Fruit fly (Drosophila melanogaster) whole organism, wandering third instar larva: ENCODE data around the gene Kcmf1.
A peak's percentile ranks its signal among the peaks of the same experiment; 100 is the strongest.

ENCODE experiments used
- Abd-B ChIP-seq: fragments of >200 bp; optimal IDR thresholded peaks from 2 replicates; lab custom pipeline; 2017; ENCODE audit warnings: missing biosample characterization, missing genetic modification characterization
- CG9705 ChIP-seq: fragments of 200-800 bp; sonication (Bioruptor generic); optimal IDR thresholded peaks from 2 replicates; lab custom pipeline; 2018; ENCODE audit warnings: missing biosample characterization, mild to moderate bottlenecking, missing genetic modification characterization
- Dif ChIP-seq: fragments of 200-275, 200-300 bp; sonication (Bioruptor generic); optimal IDR thresholded peaks from 2 replicates; lab custom pipeline; 2018; ENCODE audit warnings: missing biosample characterization, missing genetic modification characterization; ENCODE audit not compliant: partially characterized antibody
- HLH106 ChIP-seq: fragments of 200-800 bp; optimal IDR thresholded peaks from 3 replicates; lab custom pipeline; 2019; ENCODE audit warnings: missing biosample characterization, mild to moderate bottlenecking, missing genetic modification characterization, moderate library complexity
- Hnf4 ChIP-seq: fragments of 200-800 bp; sonication (Bioruptor generic); optimal IDR thresholded peaks from 2 replicates; lab custom pipeline; 2016; ENCODE audit warnings: missing biosample characterization, mild to moderate bottlenecking, missing genetic modification characterization
- Hr83 ChIP-seq: fragments of 200-300 bp; sonication (Bioruptor generic); optimal IDR thresholded peaks from 2 replicates; lab custom pipeline; 2016; ENCODE audit warnings: missing biosample characterization, mild to moderate bottlenecking, missing genetic modification characterization, moderate library complexity; ENCODE audit not compliant: poor library complexity, severe bottlenecking
- Jra ChIP-seq: sonication (Bioruptor generic); optimal IDR thresholded peaks from 2 replicates; lab custom pipeline; 2016; ENCODE audit warnings: missing biosample characterization, missing genetic modification characterization
- Mio ChIP-seq: sonication (Bioruptor generic); optimal IDR thresholded peaks from 2 replicates; lab custom pipeline; 2016; ENCODE audit warnings: missing biosample characterization, missing genetic modification characterization
- Myc ChIP-seq: fragments of >200 bp; optimal IDR thresholded peaks from 2 replicates; lab custom pipeline; 2017
- N ChIP-seq: fragments of >200 bp; optimal IDR thresholded peaks from 2 replicates; lab custom pipeline; 2018; ENCODE audit warnings: missing biosample characterization, missing external identifiers, missing genetic modification characterization
- Rel ChIP-seq, 2 experiments: fragments of 200-800 bp; sonication (Bioruptor generic) in 1 of 2; optimal IDR thresholded peaks; 2 replicates in 1 of 2; 3 replicates in 1 of 2; lab custom pipeline; 2016 to 2019; ENCODE audit warnings: mild to moderate bottlenecking in 2 of 2, missing biosample characterization in 2 of 2, missing genetic modification characterization in 2 of 2, moderate library complexity in 1 of 2
- Vsx2 ChIP-seq: fragments of 200-300, 225-300 bp; sonication (Bioruptor generic); optimal IDR thresholded peaks from 2 replicates; lab custom pipeline; 2018; ENCODE audit warnings: missing biosample characterization, missing genetic modification characterization; ENCODE audit not compliant: partially characterized antibody
- br ChIP-seq: fragments of 200-800 bp; sonication (Bioruptor generic); optimal IDR thresholded peaks from 2 replicates; lab custom pipeline; 2016; ENCODE audit warnings: missing biosample characterization, missing genetic modification characterization
- dl ChIP-seq, 2 experiments: fragments of 175-275, 200-275 bp in 1 of 2; fragments of 200-275 bp in 1 of 2; sonication (Bioruptor generic); optimal IDR thresholded peaks; lab custom pipeline; 2018; ENCODE audit warnings: mild to moderate bottlenecking in 2 of 2, missing biosample characterization in 2 of 2, missing genetic modification characterization in 2 of 2, moderate library complexity in 2 of 2; ENCODE audit not compliant: partially characterized antibody in 2 of 2, insufficient read depth in 1 of 2
- dmrt93B ChIP-seq: fragments of 200-800 bp; sonication (Bioruptor generic); optimal IDR thresholded peaks from 2 replicates; lab custom pipeline; 2018; ENCODE audit warnings: missing biosample characterization, mild to moderate bottlenecking, missing genetic modification characterization
- dsf ChIP-seq: sonication (Bioruptor generic); optimal IDR thresholded peaks from 2 replicates; lab custom pipeline; 2016; ENCODE audit warnings: missing biosample characterization, missing genetic modification characterization, borderline replicate concordance
- ey ChIP-seq: fragments of 200-800 bp; sonication (Bioruptor generic); optimal IDR thresholded peaks from 2 replicates; lab custom pipeline; 2016; ENCODE audit warnings: missing biosample characterization, missing genetic modification characterization
- foxo ChIP-seq, 2 experiments: fragments of 200-800 bp; sonication (Bioruptor generic); optimal IDR thresholded peaks; 2 replicates in 1 of 2; 3 replicates in 1 of 2; lab custom pipeline; 2016 to 2017; ENCODE audit warnings: missing biosample characterization in 2 of 2, missing genetic modification characterization in 2 of 2
- fru ChIP-seq: fragments of 200-800 bp; sonication (Bioruptor generic); optimal IDR thresholded peaks from 3 replicates; lab custom pipeline; 2016; ENCODE audit warnings: missing biosample characterization, mild to moderate bottlenecking, missing genetic modification characterization
- h ChIP-seq: fragments of 200-800 bp; sonication (Bioruptor generic); optimal IDR thresholded peaks from 3 replicates; lab custom pipeline; 2016; ENCODE audit warnings: missing biosample characterization, mild to moderate bottlenecking, missing genetic modification characterization
- jim ChIP-seq: fragments of 175-275, 200-325 bp; sonication (Bioruptor generic); optimal IDR thresholded peaks from 2 replicates; lab custom pipeline; 2016; ENCODE audit warnings: missing biosample characterization, mild to moderate bottlenecking, missing genetic modification characterization
- lola ChIP-seq: fragments of >200 bp; optimal IDR thresholded peaks from 2 replicates; lab custom pipeline; 2017; ENCODE audit warnings: missing biosample characterization, missing genetic modification characterization
- pan ChIP-seq: fragments of >200 bp; optimal IDR thresholded peaks from 2 replicates; lab custom pipeline; 2017
- psq ChIP-seq: fragments of 200-800 bp; sonication (Bioruptor generic); optimal IDR thresholded peaks from 3 replicates; lab custom pipeline; 2017; ENCODE audit warnings: missing biosample characterization, mild to moderate bottlenecking, missing genetic modification characterization, moderate library complexity
- rgr ChIP-seq: fragments of 200-800 bp; sonication (Bioruptor generic); optimal IDR thresholded peaks from 3 replicates; lab custom pipeline; 2016; ENCODE audit warnings: missing biosample characterization, mild to moderate bottlenecking, missing genetic modification characterization
- sv ChIP-seq: fragments of 200-800 bp; sonication (Bioruptor generic); optimal IDR thresholded peaks from 3 replicates; lab custom pipeline; 2016; ENCODE audit warnings: missing biosample characterization, missing genetic modification characterization
- tai ChIP-seq: sonication (Bioruptor generic); optimal IDR thresholded peaks from 2 replicates; lab custom pipeline; 2016; ENCODE audit warnings: missing biosample characterization, missing genetic modification characterization
- usp ChIP-seq: fragments of >200 bp; optimal IDR thresholded peaks from 2 replicates; lab custom pipeline; 2017; ENCODE audit warnings: missing biosample characterization, missing genetic modification characterization
- woc ChIP-seq: sonication (Bioruptor generic); optimal IDR thresholded peaks from 2 replicates; lab custom pipeline; 2016; ENCODE audit warnings: missing biosample characterization, mild to moderate bottlenecking, missing genetic modification characterization

Kcmf1 gene

dm6 chr3R:9057398-9058058, 42.8 kb upstream of the Kcmf1 start (continued):
- TF ChIP-seq lola (GFP tag; lab: Kevin White, UChicago) (no peak), sv (GFP tag; lab: Kevin White, UChicago) (peak; percentile 63), Rel (GFP tag; optimal IDR thresholded peaks at IDR 0.05; lab: Kevin White, UChicago) (no peak), Rel (tag; optimal IDR thresholded peaks at IDR 0.05; lab: Kevin White, UChicago) (no peak), ey (peak; percentile 79), N (no peak), Jra (GFP tag; lab: Kevin White, UChicago) (peak; percentile 84)
- TF ChIP-seq, all 38 proteins: peak for 23

DNA sequence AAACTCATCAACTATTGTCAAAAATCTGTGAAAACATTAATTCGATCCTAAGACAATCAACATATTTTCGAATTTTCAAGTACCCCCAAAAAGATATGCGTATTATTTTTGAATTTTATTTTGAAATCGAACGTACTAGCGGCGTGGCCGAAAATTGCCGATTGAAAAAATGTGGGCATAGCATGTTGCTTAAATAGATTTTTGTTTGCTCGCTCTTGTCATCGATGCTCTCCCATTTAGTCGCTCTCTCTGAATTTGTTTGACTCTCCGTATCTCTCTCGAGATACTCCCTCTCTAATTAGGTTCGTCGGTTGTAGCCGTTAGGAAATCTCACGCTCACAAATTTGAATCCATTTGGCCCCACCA, 42.3 kb upstream of the Kcmf1 start:
- TF ChIP-seq psq (no peak), CG9705 (no peak), Mio (no peak), lola (GFP tag; lab: Kevin White, UChicago) (no peak), dsf (no peak), Vsx2 (peak; percentile 73), Myc (lab: Kevin White, UChicago) (no peak), Rel (GFP tag; optimal IDR thresholded peaks at IDR 0.05; lab: Kevin White, UChicago) (no peak), Rel (tag; optimal IDR thresholded peaks at IDR 0.05; lab: Kevin White, UChicago) (no peak), dl (GFP tag; optimal IDR thresholded peaks at IDR 0.05; lab: Kevin White, UChicago; ENCODE audit: insufficient read depth in 1 of 2, partially characterized antibody in 2 of 2) (peak; percentile 28 to 89), foxo (GFP tag; optimal IDR thresholded peaks at IDR 0.05; lab: Kevin White, UChicago) (no peak), usp (GFP tag; lab: Kevin White, UChicago) (no peak), dmrt93B (no peak), tai (GFP tag; lab: Kevin White, UChicago) (no peak), N (no peak), Hnf4 (GFP tag; lab: Kevin White, UChicago) (no peak), Dif (peak; percentile 91), HLH106 (no peak), rgr (no peak), jim (GFP tag; lab: Kevin White, UChicago) (no peak), br (GFP tag; lab: Kevin White, UChicago) (no peak), fru (GFP tag; lab: Kevin White, UChicago) (no peak)
- TF ChIP-seq, all 38 proteins: peak for 3

DNA sequence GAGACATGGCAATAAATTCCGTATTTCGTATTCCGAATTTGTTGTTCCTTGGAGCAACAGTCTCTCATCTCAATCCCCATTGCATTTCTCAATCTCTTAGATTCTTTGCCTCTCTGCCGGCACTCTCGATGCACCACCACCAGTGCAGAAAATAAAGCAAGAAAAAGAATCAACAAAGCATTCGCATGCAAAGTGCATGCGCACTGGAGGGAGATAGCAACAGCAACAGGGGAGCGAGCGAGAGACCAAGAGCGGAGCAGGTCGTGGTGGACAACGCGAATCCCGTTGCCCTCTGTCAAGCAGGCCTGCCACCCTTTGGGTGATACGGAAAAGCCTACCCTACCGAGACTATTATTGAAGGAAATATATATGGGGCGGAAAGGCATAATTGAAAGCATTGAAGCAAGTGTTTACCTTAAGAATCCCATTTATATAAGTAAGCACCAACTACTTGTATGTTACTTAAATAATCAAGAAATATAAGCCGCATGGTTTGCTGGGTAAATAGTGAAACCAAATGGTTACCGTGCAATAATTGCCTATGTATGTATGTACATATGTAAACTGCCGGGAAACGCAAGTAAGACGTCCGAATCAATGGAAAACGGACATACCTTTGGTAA, 41.8 kb upstream of the Kcmf1 start:
- TF ChIP-seq lola (GFP tag; lab: Kevin White, UChicago), result no peak
- TF ChIP-seq Vsx2, result peak; percentile 69
- no peak for TF ChIP-seq Myc (lab: Kevin White, UChicago)
- TF ChIP-seq fru (GFP tag; lab: Kevin White, UChicago), result no peak
- TF ChIP-seq h (GFP tag; lab: Kevin White, UChicago), result peak; percentile 29
- no peak for TF ChIP-seq foxo (GFP tag; optimal IDR thresholded peaks at IDR 0.05; lab: Kevin White, UChicago)
- TF ChIP-seq dl (GFP tag; optimal IDR thresholded peaks at IDR 0.05; lab: Kevin White, UChicago; ENCODE audit: insufficient read depth in 1 of 2, partially characterized antibody in 2 of 2), result peak; percentile 52 to 53
- no peak for TF ChIP-seq Hnf4 (GFP tag; lab: Kevin White, UChicago)
- TF ChIP-seq ey, result no peak
- peak; percentile 81 for TF ChIP-seq Dif
- TF ChIP-seq usp (GFP tag; lab: Kevin White, UChicago), result no peak
- TF ChIP-seq Hr83 (GFP tag; lab: Kevin White, UChicago), result peak; percentile 51
- no peak for TF ChIP-seq pan (lab: Kevin White, UChicago)
- no peak for TF ChIP-seq rgr
- TF ChIP-seq sv (GFP tag; lab: Kevin White, UChicago), result no peak
- TF ChIP-seq Jra (GFP tag; lab: Kevin White, UChicago), result no peak
- TF ChIP-seq Abd-B, result no peak
- no peak for TF ChIP-seq woc (GFP tag; lab: Kevin White, UChicago)
- TF ChIP-seq jim (GFP tag; lab: Kevin White, UChicago), result peak; percentile 60
- no peak for TF ChIP-seq Rel (GFP tag; optimal IDR thresholded peaks at IDR 0.05; lab: Kevin White, UChicago)
- TF ChIP-seq Rel (tag; optimal IDR thresholded peaks at IDR 0.05; lab: Kevin White, UChicago), result no peak
